Worm (Caenorhabditis elegans) whole organism, L1 larva: Measurements from ENCODE around the gene F44E5.2.

Experiments
- C04F5.9 ChIP-seq: sonication (generic microtip); optimal IDR thresholded peaks from 2 replicates; lab custom pipeline; 2016; ENCODE audit warnings: missing genetic modification characterization, missing compliant biosample characterization
- C34B4.2 ChIP-seq: sonication (generic microtip); optimal IDR thresholded peaks from 2 replicates; lab custom pipeline; 2017; ENCODE audit warnings: mild to moderate bottlenecking, missing genetic modification characterization, missing compliant biosample characterization
- F16B12.6 ChIP-seq: fragments of 150-350 bp; optimal IDR thresholded peaks from 2 replicates; lab custom pipeline; 2014; ENCODE audit warnings: missing biosample characterization, missing genetic modification characterization
- Y116A8C.19 ChIP-seq: sonication (generic microtip); optimal IDR thresholded peaks from 2 replicates; lab custom pipeline; 2016; ENCODE audit warnings: missing compliant biosample characterization, missing genetic modification characterization, borderline replicate concordance
- aly-2 ChIP-seq: fragments of 150-350 bp; optimal IDR thresholded peaks from 2 replicates; lab custom pipeline; 2014; ENCODE audit warnings: missing biosample characterization, missing genetic modification characterization
- ama-1 ChIP-seq: fragments of 150-350 bp; optimal IDR thresholded peaks from 2 replicates; lab custom pipeline; 2014
- ceh-63 ChIP-seq: fragments of 200-800 bp; sonication (Bioruptor generic); optimal IDR thresholded peaks from 2 replicates; lab custom pipeline; 2018; ENCODE audit warnings: mild to moderate bottlenecking, missing genetic modification characterization, missing compliant biosample characterization
- ceh-8 ChIP-seq: fragments of 200-800 bp; sonication (Bioruptor generic); optimal IDR thresholded peaks from 2 replicates; lab custom pipeline; 2018; ENCODE audit warnings: mild to moderate bottlenecking, missing genetic modification characterization, moderate library complexity, missing compliant biosample characterization
- ceh-82 ChIP-seq, 3 experiments: fragments of 150-350 bp in 1 of 3; sonication (generic microtip) in 2 of 3; optimal IDR thresholded peaks; 2 replicates each; lab custom pipeline; 2014 to 2017; ENCODE audit warnings: missing biosample characterization in 3 of 3, missing genetic modification characterization in 3 of 3
- ceh-88 ChIP-seq: fragments of 200-800 bp; sonication (Bioruptor generic); IDR thresholded peaks from 2 replicates; pipeline ENCODE4 v1.3.6; 2022; ENCODE audit warnings: missing genetic modification characterization, missing compliant biosample characterization
- efl-1 ChIP-seq, 4 experiments: fragments of 150-350 bp; optimal IDR thresholded peaks in 3 of 4; peaks in 1 of 4; 1 replicate in 1 of 4; 2 replicates in 3 of 4; lab custom pipeline; 2014; ENCODE audit warnings: missing biosample characterization in 2 of 4, missing genetic modification characterization in 2 of 4, missing genetic modification reagents in 2 of 4
- elt-2 ChIP-seq: sonication (generic microtip); optimal IDR thresholded peaks from 2 replicates; lab custom pipeline; 2016; ENCODE audit warnings: missing genetic modification characterization, mild to moderate bottlenecking, inconsistent platforms, missing compliant biosample characterization, missing genetic modification reagents
- fos-1 ChIP-seq: fragments of 150-350 bp; optimal IDR thresholded peaks from 2 replicates; lab custom pipeline; 2014; ENCODE audit warnings: missing biosample characterization, missing genetic modification characterization
- grh-1 ChIP-seq: fragments of 200-800 bp; sonication (Bioruptor generic); IDR thresholded peaks from 2 replicates; pipeline ENCODE4 v1.3.6; 2022; ENCODE audit warnings: missing genetic modification reagents, missing genetic modification characterization, missing compliant biosample characterization
- hlh-4 ChIP-seq: sonication (generic microtip); optimal IDR thresholded peaks from 2 replicates; lab custom pipeline; 2016; ENCODE audit warnings: mild to moderate bottlenecking, missing genetic modification characterization, missing compliant biosample characterization
- hpl-2 ChIP-seq: fragments of 150-350 bp; optimal IDR thresholded peaks from 2 replicates; lab custom pipeline; 2014; ENCODE audit warnings: missing biosample characterization, missing genetic modification reagents, missing genetic modification characterization
- irx-1 ChIP-seq: sonication (generic microtip); optimal IDR thresholded peaks from 2 replicates; lab custom pipeline; 2016; ENCODE audit warnings: missing genetic modification characterization, missing compliant biosample characterization
- jun-1 ChIP-seq: fragments of 150-350 bp; optimal IDR thresholded peaks from 2 replicates; lab custom pipeline; 2014; ENCODE audit warnings: missing biosample characterization, missing genetic modification reagents, missing genetic modification characterization
- lin-13 ChIP-seq: fragments of 150-350 bp; optimal IDR thresholded peaks from 2 replicates; lab custom pipeline; 2014; ENCODE audit warnings: missing biosample characterization, missing genetic modification reagents, missing genetic modification characterization
- lin-15B ChIP-seq: fragments of 150-350 bp; sonication (generic microtip); optimal IDR thresholded peaks from 3 replicates; lab custom pipeline; 2014; ENCODE audit warnings: missing biosample characterization, missing genetic modification characterization
- lin-35 ChIP-seq, 2 experiments: fragments of 150-350 bp; optimal IDR thresholded peaks; 2 replicates each; lab custom pipeline; 2014; ENCODE audit warnings: missing biosample characterization in 2 of 2, missing genetic modification characterization in 2 of 2, missing genetic modification reagents in 2 of 2
- lin-39 ChIP-seq: fragments of 150-350 bp; optimal IDR thresholded peaks from 2 replicates; lab custom pipeline; 2014; ENCODE audit warnings: missing biosample characterization, missing genetic modification reagents, missing genetic modification characterization
- mab-9 ChIP-seq: fragments of 200-800 bp; sonication (Bioruptor generic); IDR thresholded peaks from 2 replicates; pipeline ENCODE4 v1.3.6; 2022; ENCODE audit warnings: missing genetic modification reagents, missing genetic modification characterization, missing compliant biosample characterization
- mdl-1 ChIP-seq, 2 experiments: fragments of 150-350 bp; optimal IDR thresholded peaks; 2 replicates each; lab custom pipeline; 2014 to 2017; ENCODE audit warnings: missing biosample characterization in 2 of 2, missing genetic modification characterization in 2 of 2, inconsistent platforms in 1 of 2
- nhr-11 ChIP-seq: fragments of 150-350 bp; optimal IDR thresholded peaks from 2 replicates; lab custom pipeline; 2014; ENCODE audit warnings: missing biosample characterization, missing genetic modification characterization
- nhr-12 ChIP-seq: sonication (generic microtip); optimal IDR thresholded peaks from 2 replicates; lab custom pipeline; 2017; ENCODE audit warnings: missing biosample characterization, missing genetic modification characterization
- nhr-20 ChIP-seq: sonication (generic microtip); optimal IDR thresholded peaks from 2 replicates; lab custom pipeline; 2016; ENCODE audit warnings: mild to moderate bottlenecking, missing genetic modification characterization, missing compliant biosample characterization
- nhr-237 ChIP-seq: fragments of 150-350 bp; optimal IDR thresholded peaks from 2 replicates; lab custom pipeline; 2014; ENCODE audit warnings: missing biosample characterization, missing genetic modification characterization
- nhr-28 ChIP-seq: fragments of 150-350 bp; optimal IDR thresholded peaks from 2 replicates; lab custom pipeline; 2014; ENCODE audit warnings: missing biosample characterization, missing genetic modification characterization
- nhr-47 ChIP-seq: sonication (generic microtip); optimal IDR thresholded peaks from 2 replicates; lab custom pipeline; 2016; ENCODE audit warnings: mild to moderate bottlenecking, missing genetic modification characterization, moderate library complexity, missing compliant biosample characterization
- nhr-71 ChIP-seq: sonication (generic microtip); optimal IDR thresholded peaks from 2 replicates; lab custom pipeline; 2016; ENCODE audit warnings: mild to moderate bottlenecking, missing genetic modification characterization, moderate library complexity, missing compliant biosample characterization
- nhr-76 ChIP-seq: sonication (generic microtip); optimal IDR thresholded peaks from 2 replicates; lab custom pipeline; 2017; ENCODE audit warnings: missing biosample characterization, missing genetic modification characterization
- pqm-1 ChIP-seq: sonication (generic microtip); optimal IDR thresholded peaks from 3 replicates; lab custom pipeline; 2017; ENCODE audit warnings: missing biosample characterization, missing genetic modification characterization
- rnt-1 ChIP-seq: sonication (generic microtip); optimal IDR thresholded peaks from 2 replicates; lab custom pipeline; 2016; ENCODE audit warnings: mild to moderate bottlenecking, missing genetic modification characterization, moderate library complexity, missing compliant biosample characterization
- snpc-4 ChIP-seq: fragments of 150-350 bp; optimal IDR thresholded peaks from 2 replicates; lab custom pipeline; 2014; ENCODE audit warnings: missing biosample characterization, missing genetic modification characterization
- snu-23 ChIP-seq: sonication (generic microtip); optimal IDR thresholded peaks from 2 replicates; lab custom pipeline; 2016; ENCODE audit warnings: missing genetic modification characterization, missing compliant biosample characterization
- sptf-1 ChIP-seq: fragments of 150-350 bp; optimal IDR thresholded peaks from 2 replicates; lab custom pipeline; 2014; ENCODE audit warnings: missing biosample characterization, missing genetic modification characterization
- sup-37 ChIP-seq: fragments of 200-800 bp; sonication (Bioruptor generic); optimal IDR thresholded peaks from 2 replicates; lab custom pipeline; 2018; ENCODE audit warnings: mild to moderate bottlenecking, missing genetic modification characterization, missing compliant biosample characterization
- swsn-7 ChIP-seq: sonication (generic microtip); optimal IDR thresholded peaks from 2 replicates; lab custom pipeline; 2016; ENCODE audit warnings: missing genetic modification characterization, missing compliant biosample characterization
- unc-62 ChIP-seq: fragments of 150-350 bp; optimal IDR thresholded peaks from 2 replicates; lab custom pipeline; 2014; ENCODE audit warnings: missing biosample characterization, missing genetic modification reagents, missing genetic modification characterization
- unc-86 ChIP-seq: sonication (generic microtip); optimal IDR thresholded peaks from 2 replicates; lab custom pipeline; 2016; ENCODE audit warnings: missing genetic modification characterization, missing compliant biosample characterization
- vab-15 ChIP-seq: sonication (generic microtip); optimal IDR thresholded peaks from 2 replicates; lab custom pipeline; 2017; ENCODE audit warnings: missing genotype, mild to moderate bottlenecking, missing genetic modification characterization, missing compliant biosample characterization
- xbp-1 ChIP-seq: sonication (generic microtip); optimal IDR thresholded peaks from 2 replicates; lab custom pipeline; 2016; ENCODE audit warnings: missing genetic modification characterization, missing compliant biosample characterization
- zag-1 ChIP-seq: fragments of 150-350 bp; optimal IDR thresholded peaks from 2 replicates; lab custom pipeline; 2014; ENCODE audit warnings: missing biosample characterization, missing genetic modification characterization
- ztf-11 ChIP-seq, 2 experiments: sonication (generic microtip); optimal IDR thresholded peaks; 2 replicates each; lab custom pipeline; 2016 to 2017; ENCODE audit warnings: missing genetic modification characterization in 2 of 2, missing biosample characterization in 1 of 2, missing compliant biosample characterization in 1 of 2

The F44E5.2 gene

ce11 chrII:11808979-11809378, 42.4 kb downstream of the F44E5.2 start, which contains the start of gene F43G6.10:
F43G6.10 (plus strand) TSS chrII:11809349.
- TF ChIP-seq unc-62 (GFP tag; lab: Kevin White, UChicago) = no peak
- TF ChIP-seq ztf-11 (tag; optimal IDR thresholded peaks at IDR 0.05; lab: Kevin White, UChicago) = no peak
- TF ChIP-seq pqm-1 (tag; lab: Kevin White, UChicago) = no peak
- TF ChIP-seq nhr-20 (tag; lab: Kevin White, UChicago) = no peak
- TF ChIP-seq nhr-71 = no peak
- TF ChIP-seq nhr-76 (tag; lab: Kevin White, UChicago) = no peak
- TF ChIP-seq mab-9 = no peak
- TF ChIP-seq ceh-88 (GFP tag; lab: Robert Waterston, UW) = no peak
- TF ChIP-seq rnt-1 (tag; lab: Kevin White, UChicago) = no peak
- TF ChIP-seq swsn-7 (tag; lab: Kevin White, UChicago) = no peak
- TF ChIP-seq nhr-237 = no peak
- TF ChIP-seq xbp-1 (tag; lab: Kevin White, UChicago) = no peak
- no peak for TF ChIP-seq sptf-1 (tag; lab: Kevin White, UChicago)
- TF ChIP-seq elt-2 (tag; lab: Kevin White, UChicago) = no peak
- TF ChIP-seq ceh-8 (GFP tag; lab: Kevin White, UChicago) = no peak
- TF ChIP-seq aly-2 = no peak
- no peak for TF ChIP-seq F16B12.6 (tag; lab: Kevin White, UChicago)
- no peak for TF ChIP-seq ceh-63

- TF ChIP-seq fos-1 (tag; lab: Kevin White, UChicago) = no peak
- TF ChIP-seq snu-23 = no peak
- TF ChIP-seq lin-35 (GFP tag; optimal IDR thresholded peaks at IDR 0.05; lab: Kevin White, UChicago) = no peak
- no peak for TF ChIP-seq grh-1 (GFP tag; lab: Robert Waterston, UW)
- no peak for TF ChIP-seq hlh-4 (tag; lab: Kevin White, UChicago)
- no peak for TF ChIP-seq ceh-82 (tag; optimal IDR thresholded peaks at IDR 0.05; lab: Kevin White, UChicago)
Observed at ce11 chrII:11810436-11810835, 43.9 kb downstream of the F44E5.2 start, which contains the start of gene F43G6.7. F43G6.7 (plus strand) TSS chrII:11810790.

ce11 chrII:11811241-11811640, 44.7 kb downstream of the F44E5.2 start:
- TF ChIP-seq unc-86 (tag; lab: Kevin White, UChicago) (no peak), swsn-7 (tag; lab: Kevin White, UChicago) (no peak), nhr-11 (tag; lab: Kevin White, UChicago) (no peak), nhr-20 (tag; lab: Kevin White, UChicago) (no peak)

DNA sequence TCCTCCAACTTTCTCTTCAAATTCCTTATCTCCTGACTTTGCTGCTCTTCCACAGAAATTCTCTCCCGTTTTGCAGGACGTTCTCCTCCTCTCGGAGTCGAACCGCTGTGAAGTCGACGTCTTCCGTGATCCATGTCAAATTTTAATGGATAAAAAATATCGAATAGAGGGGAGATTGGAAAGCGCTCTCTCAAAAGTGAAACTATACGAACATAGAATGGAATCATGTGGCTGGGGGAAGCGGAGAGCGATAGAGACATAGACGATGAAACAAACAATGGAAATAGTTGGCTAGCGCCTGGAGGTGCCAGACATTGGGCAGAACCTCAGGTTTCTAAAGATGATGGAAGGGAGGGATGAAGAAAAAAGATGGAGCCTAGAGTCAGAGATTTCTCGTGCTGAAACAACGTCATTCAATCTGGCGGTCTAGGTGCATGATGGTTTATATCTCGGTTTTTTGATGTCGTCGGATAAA, 47.4 kb downstream of the F44E5.2 start, which contains the start of gene F43G6.8:
Gene F43G6.8, minus strand, starts transcription at position 198 of the 475 bp plus-strand sequence.
- no peak for TF ChIP-seq grh-1 (GFP tag; lab: Robert Waterston, UW)
- peak; percentile 18 for TF ChIP-seq xbp-1 (tag; lab: Kevin White, UChicago)
- no peak for TF ChIP-seq ceh-8 (GFP tag; lab: Kevin White, UChicago)
- TF ChIP-seq elt-2 (tag; lab: Kevin White, UChicago) = no peak
- no peak for TF ChIP-seq nhr-237
- TF ChIP-seq nhr-47 (tag; lab: Kevin White, UChicago) = peak; percentile 47
- TF ChIP-seq lin-39 = no peak
- TF ChIP-seq nhr-28 = no peak
- TF ChIP-seq lin-15B (tag; lab: Kevin White, UChicago) = no peak
- TF ChIP-seq efl-1 (optimal IDR thresholded peaks at IDR 0.05; lab: Kevin White, UChicago) = peak; percentile 53 to 64
- TF ChIP-seq efl-1 (GFP tag; optimal IDR thresholded peaks at IDR 0.05 in 1 of 2; lab: Kevin White, UChicago) = peak; percentile 27 to 92
- no peak for TF ChIP-seq nhr-12 (tag; lab: Kevin White, UChicago)
- peak; percentile 12 for TF ChIP-seq unc-86 (tag; lab: Kevin White, UChicago)
- no peak for TF ChIP-seq zag-1 (tag; lab: Kevin White, UChicago)
- peak in 1 of 2 experiments; percentile 76 for TF ChIP-seq mdl-1 (tag; optimal IDR thresholded peaks at IDR 0.05; lab: Kevin White, UChicago)
- TF ChIP-seq snpc-4 (tag; lab: Kevin White, UChicago) = peak; percentile 44
- TF ChIP-seq fos-1 (tag; lab: Kevin White, UChicago) = no peak
- no peak for TF ChIP-seq sup-37 (GFP tag; lab: Kevin White, UChicago)
- TF ChIP-seq Y116A8C.19 (tag; lab: Kevin White, UChicago) = no peak
- TF ChIP-seq F16B12.6 (tag; lab: Kevin White, UChicago) = no peak
- peak; percentile 59 for TF ChIP-seq nhr-20 (tag; lab: Kevin White, UChicago)
- no peak for TF ChIP-seq nhr-76 (tag; lab: Kevin White, UChicago)
- no peak for TF ChIP-seq C34B4.2
- TF ChIP-seq nhr-11 (tag; lab: Kevin White, UChicago) = peak; percentile 55
- no peak for TF ChIP-seq hpl-2 (GFP tag; lab: Kevin White, UChicago)
- TF ChIP-seq jun-1 = peak; percentile 12
- TF ChIP-seq ama-1 (lab: Kevin White, UChicago) = peak; percentile 52
- TF ChIP-seq lin-13 (GFP tag; lab: Kevin White, UChicago) = peak; percentile 21
- TF ChIP-seq ceh-63 = no peak
- TF ChIP-seq C04F5.9 (tag; lab: Kevin White, UChicago) = no peak
- TF ChIP-seq irx-1 (tag; lab: Kevin White, UChicago) = no peak
- no peak for TF ChIP-seq vab-15
- TF ChIP-seq snu-23 = peak; percentile 62
